Fruit fly (Drosophila melanogaster) whole organism, wandering third instar larva: ENCODE data around the gene CG7379.

Experiments used
- HLH106 ChIP-seq: fragments of 200-800 bp; optimal IDR thresholded peaks from 3 replicates; lab custom pipeline; 2019; ENCODE audit warnings: missing biosample characterization, mild to moderate bottlenecking, missing genetic modification characterization, moderate library complexity
- Hr78 ChIP-seq: fragments of >200 bp; optimal IDR thresholded peaks from 2 replicates; lab custom pipeline; 2017; ENCODE audit warnings: missing biosample characterization, missing genetic modification characterization
- Myc ChIP-seq: fragments of >200 bp; optimal IDR thresholded peaks from 2 replicates; lab custom pipeline; 2017
- br ChIP-seq: fragments of 200-800 bp; sonication (Bioruptor generic); optimal IDR thresholded peaks from 2 replicates; lab custom pipeline; 2016; ENCODE audit warnings: missing biosample characterization, missing genetic modification characterization
- pan ChIP-seq: fragments of >200 bp; optimal IDR thresholded peaks from 2 replicates; lab custom pipeline; 2017
- sv ChIP-seq: fragments of 200-800 bp; sonication (Bioruptor generic); optimal IDR thresholded peaks from 3 replicates; lab custom pipeline; 2016; ENCODE audit warnings: missing biosample characterization, missing genetic modification characterization
- tai ChIP-seq: sonication (Bioruptor generic); optimal IDR thresholded peaks from 2 replicates; lab custom pipeline; 2016; ENCODE audit warnings: missing biosample characterization, missing genetic modification characterization
- usp ChIP-seq: fragments of >200 bp; optimal IDR thresholded peaks from 2 replicates; lab custom pipeline; 2017; ENCODE audit warnings: missing biosample characterization, missing genetic modification characterization

DNA sequence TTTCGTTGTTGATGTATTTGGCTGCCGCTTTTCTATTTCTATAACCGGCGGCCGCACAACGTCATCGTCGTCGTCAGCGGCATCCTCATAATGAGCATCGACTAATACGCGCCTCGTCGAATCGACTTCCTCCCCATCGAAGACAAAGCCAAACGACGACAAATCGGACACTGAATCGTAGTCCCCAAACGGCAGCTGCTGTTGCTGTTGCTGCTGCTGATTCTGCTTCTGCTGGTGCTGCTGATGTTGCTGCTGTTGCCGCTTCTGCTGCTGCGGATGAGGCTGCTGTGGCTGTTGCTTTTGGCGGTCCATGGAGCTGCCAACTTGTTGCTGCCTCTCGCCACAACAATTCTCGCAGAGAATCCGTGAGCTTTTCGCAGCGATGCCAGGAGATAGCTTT lies 15.0 kb downstream of the CG7379 start:
- TF ChIP-seq sv (GFP tag; lab: Kevin White, UChicago) (no peak), Myc (lab: Kevin White, UChicago) (no peak), HLH106 (tag; lab: Kevin White, UChicago) (no peak), usp (GFP tag; lab: Kevin White, UChicago) (no peak), tai (no peak), Hr78 (GFP tag; lab: Kevin White, UChicago) (no peak), pan (lab: Kevin White, UChicago) (no peak), br (GFP tag; lab: Kevin White, UChicago) (no peak)
